Worm (Caenorhabditis elegans): ENCODE data around the gene Y66D12A.21.

DNA sequence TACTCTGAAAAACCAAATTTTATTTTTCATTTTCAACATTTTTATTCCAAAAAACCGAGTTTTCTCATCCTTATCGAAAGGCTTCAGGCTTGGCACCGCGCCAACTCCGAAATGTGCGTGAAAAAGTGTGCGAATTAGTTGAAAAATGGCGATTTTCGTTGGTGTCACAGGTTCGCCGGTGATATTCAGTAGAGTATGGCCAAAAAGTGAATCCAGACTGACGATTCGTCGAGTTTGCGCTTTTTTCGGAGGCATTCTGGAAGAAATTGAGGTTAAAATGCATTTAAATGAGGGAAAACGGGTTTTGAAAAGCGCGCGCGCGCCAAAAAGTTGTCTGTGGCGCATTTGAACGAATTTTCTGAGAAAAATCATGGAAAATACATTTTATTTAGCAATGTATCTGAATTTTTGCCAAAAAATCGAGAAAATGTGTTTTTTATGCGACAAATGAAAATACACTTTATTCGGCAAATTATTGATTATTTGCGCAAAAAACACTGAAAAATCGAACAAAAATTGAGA is 18.5 kb upstream of the Y66D12A.21 start, which contains the start of the genes Y66D12A.16 and such-1:
- TF ChIP-seq him-1 (tag; optimal IDR thresholded peaks at IDR 0.05): no peak
- no peak for TF ChIP-seq W03F9.2 (tag; optimal IDR thresholded peaks at IDR 0.05)

Data from whole organism, L4/young adult.